Worm (Caenorhabditis elegans): ENCODE results near the gene T07A5.1.

DNA sequence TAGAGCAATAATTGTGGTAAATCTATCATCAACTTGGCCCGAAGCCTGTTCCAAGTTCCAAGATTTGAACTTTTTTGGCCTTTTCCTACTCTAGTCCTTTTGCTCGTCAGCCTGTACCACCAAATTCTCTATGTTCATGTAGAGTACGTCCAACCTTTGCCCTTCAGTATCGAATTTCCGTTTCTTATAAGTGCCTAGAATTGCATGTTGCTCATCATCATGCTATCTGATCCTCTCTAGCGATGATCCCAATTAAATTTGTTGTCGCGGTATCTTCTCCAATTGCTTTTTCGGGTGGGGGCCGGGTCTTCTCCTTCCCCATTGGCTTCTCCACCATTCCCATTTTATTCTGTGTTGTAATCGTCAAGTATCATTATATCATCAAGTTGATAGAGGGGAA, 12.1 kb downstream of the T07A5.1 start:
- TF ChIP-seq saeg-2 (GFP tag; IDR thresholded peaks at IDR 0.05) = no peak
- no peak for TF ChIP-seq hlh-30 (tag; optimal IDR thresholded peaks at IDR 0.05; ENCODE audit: insufficient read depth)
- no peak for TF ChIP-seq fkh-10 (GFP tag; optimal IDR thresholded peaks at IDR 0.05)
- no peak for TF ChIP-seq nhr-76 (tag; optimal IDR thresholded peaks at IDR 0.05)
- TF ChIP-seq ZK546.5 (tag; optimal IDR thresholded peaks at IDR 0.05) = no peak
- no peak for TF ChIP-seq mdt-29 (GFP tag; IDR thresholded peaks at IDR 0.05)
- no peak for TF ChIP-seq nhr-237 (tag; optimal IDR thresholded peaks at IDR 0.05)
- no peak for TF ChIP-seq lsy-2 (tag; optimal IDR thresholded peaks at IDR 0.05)
- TF ChIP-seq Y5F2A.4 (GFP tag; optimal IDR thresholded peaks at IDR 0.05) = no peak
- TF ChIP-seq mep-1 (tag; optimal IDR thresholded peaks at IDR 0.05) = no peak
- TF ChIP-seq mxl-3 (GFP tag; optimal IDR thresholded peaks at IDR 0.05) = no peak
- no peak for TF ChIP-seq ztf-11 (tag; optimal IDR thresholded peaks at IDR 0.05)
